Fruit fly (Drosophila melanogaster) whole organism, embryonic: ENCODE results near the gene CG43707.
A peak's percentile ranks its signal among the peaks of the same experiment; 100 is the strongest.

Source experiments
- Adf1 ChIP-seq: fragments of 200-800 bp; sonication (Bioruptor generic); IDR thresholded peaks from 2 replicates; pipeline ENCODE4 v1.3.6; 2022; ENCODE audit warnings: missing biosample characterization, missing genetic modification characterization
- BtbVII ChIP-seq: fragments of 200-800 bp; sonication (Bioruptor generic); optimal IDR thresholded peaks from 3 replicates; lab custom pipeline; 2017; ENCODE audit warnings: missing biosample characterization, mild to moderate bottlenecking, missing genetic modification characterization
- Bteb2 ChIP-seq: fragments of 200-800 bp; sonication (Bioruptor generic); optimal IDR thresholded peaks from 2 replicates; lab custom pipeline; 2016; ENCODE audit warnings: missing biosample characterization, missing genetic modification characterization
- CG11085 ChIP-seq: fragments of 200-800 bp; sonication (Bioruptor generic); IDR thresholded peaks from 2 replicates; pipeline ENCODE4 v1.3.6; 2022; ENCODE audit warnings: missing biosample characterization, missing genetic modification characterization
- CG11398 ChIP-seq: fragments of 200-800 bp; sonication (Bioruptor generic); optimal IDR thresholded peaks from 2 replicates; lab custom pipeline; 2016; ENCODE audit warnings: missing biosample characterization, missing genetic modification characterization
- CG11456 ChIP-seq: fragments of 200-800 bp; sonication (Bioruptor generic); IDR thresholded peaks from 3 replicates; pipeline ENCODE4 v1.3.6; 2022; ENCODE audit warnings: missing biosample characterization, missing genetic modification characterization
- CG11723 ChIP-seq: fragments of 200-800 bp; sonication (Bioruptor generic); optimal IDR thresholded peaks from 2 replicates; lab custom pipeline; 2017; ENCODE audit warnings: missing biosample characterization, mild to moderate bottlenecking, missing genetic modification characterization
- CG12104 ChIP-seq: fragments of 200-800 bp; sonication (Bioruptor generic); optimal IDR thresholded peaks from 3 replicates; lab custom pipeline; 2016; ENCODE audit warnings: missing biosample characterization, missing genetic modification characterization
- CG12299 ChIP-seq: fragments of 200-800 bp; sonication (Bioruptor generic); optimal IDR thresholded peaks from 2 replicates; lab custom pipeline; 2018; ENCODE audit warnings: missing biosample characterization, mild to moderate bottlenecking, missing genetic modification characterization
- CG12659 ChIP-seq: fragments of 200-800 bp; sonication (Bioruptor generic); optimal IDR thresholded peaks from 3 replicates; lab custom pipeline; 2017; ENCODE audit warnings: mild to moderate bottlenecking, missing biosample characterization, missing genetic modification reagents, missing genetic modification characterization
- CG13287 ChIP-seq: fragments of 200-800 bp; sonication (Bioruptor generic); IDR thresholded peaks from 2 replicates; pipeline ENCODE4 v1.3.6; 2022; ENCODE audit warnings: missing biosample characterization, missing genetic modification characterization; ENCODE audit not compliant: partially characterized antibody
- CG14441 ChIP-seq: fragments of 200-800 bp; sonication (Bioruptor generic); IDR thresholded peaks from 2 replicates; pipeline ENCODE4 v1.3.6; 2022; ENCODE audit warnings: missing biosample characterization, missing genetic modification characterization
- CG15514 ChIP-seq: fragments of 200-800 bp; sonication (Bioruptor generic); optimal IDR thresholded peaks from 3 replicates; lab custom pipeline; 2017; ENCODE audit warnings: missing biosample characterization, missing genetic modification characterization, mild to moderate bottlenecking, moderate library complexity, missing genetic modification reagents
- CG17802 ChIP-seq: fragments of 200-800 bp; sonication (Bioruptor generic); optimal IDR thresholded peaks from 2 replicates; lab custom pipeline; 2018; ENCODE audit warnings: missing biosample characterization, mild to moderate bottlenecking, missing genetic modification characterization, moderate library complexity
- CG3407 ChIP-seq: fragments of 200-800 bp; sonication (Bioruptor generic); optimal IDR thresholded peaks from 2 replicates; lab custom pipeline; 2018; ENCODE audit warnings: missing biosample characterization, mild to moderate bottlenecking, missing genetic modification characterization
- CG5953 ChIP-seq: fragments of 200-800 bp; sonication (Bioruptor generic); IDR thresholded peaks from 2 replicates; pipeline ENCODE4 v1.3.6; 2022; ENCODE audit warnings: missing biosample characterization, missing genetic modification characterization
- CG6254 ChIP-seq: fragments of 200-800 bp; sonication (Bioruptor generic); optimal IDR thresholded peaks from 3 replicates; lab custom pipeline; 2017; ENCODE audit warnings: mild to moderate bottlenecking, missing biosample characterization, missing genetic modification reagents, missing genetic modification characterization
- CG6654 ChIP-seq: fragments of 200-800 bp; sonication (Bioruptor generic); optimal IDR thresholded peaks from 2 replicates; lab custom pipeline; 2017; ENCODE audit warnings: missing biosample characterization, mild to moderate bottlenecking, missing genetic modification characterization
- CG9215 ChIP-seq: fragments of 200-800 bp; sonication (Bioruptor generic); IDR thresholded peaks from 2 replicates; pipeline ENCODE4 v1.3.6; 2022; ENCODE audit warnings: missing biosample characterization, missing genetic modification characterization
- CG9609 ChIP-seq: fragments of 200-800 bp; sonication (Bioruptor generic); optimal IDR thresholded peaks from 3 replicates; lab custom pipeline; 2016; ENCODE audit warnings: missing biosample characterization, missing genetic modification characterization
- CG9797 ChIP-seq: fragments of 200-800 bp; sonication (Bioruptor generic); optimal IDR thresholded peaks from 3 replicates; lab custom pipeline; 2018; ENCODE audit warnings: missing biosample characterization, mild to moderate bottlenecking, missing genetic modification characterization
- Chrac-16 ChIP-seq: fragments of 200-800 bp; sonication (Bioruptor generic); optimal IDR thresholded peaks from 3 replicates; lab custom pipeline; 2016; ENCODE audit warnings: missing biosample characterization, missing genetic modification characterization
- E2f1 ChIP-seq: fragments of 200-800 bp; sonication (Bioruptor generic); IDR thresholded peaks from 2 replicates; pipeline ENCODE4 v1.3.6; 2022; ENCODE audit warnings: missing biosample characterization, missing genetic modification characterization
- HLHmδ ChIP-seq: fragments of 200-800 bp; sonication (Bioruptor generic); optimal IDR thresholded peaks from 2 replicates; lab custom pipeline; 2018; ENCODE audit warnings: missing biosample characterization, mild to moderate bottlenecking, missing genetic modification characterization, moderate library complexity
- Lpt ChIP-seq: fragments of >200 bp; optimal IDR thresholded peaks from 2 replicates; lab custom pipeline; 2018; ENCODE audit warnings: missing biosample characterization, missing genetic modification characterization
- Max ChIP-seq: fragments of 200-800 bp; sonication (Bioruptor generic); optimal IDR thresholded peaks from 2 replicates; lab custom pipeline; 2016; ENCODE audit warnings: missing biosample characterization, mild to moderate bottlenecking, missing genetic modification characterization
- Med ChIP-seq: fragments of 200-800 bp; sonication (Bioruptor generic); peaks from one replicate; lab custom pipeline; 2016; ENCODE audit warnings: missing biosample characterization, missing genetic modification characterization, mild to moderate bottlenecking, inconsistent platforms, moderate library complexity
- Optix ChIP-seq: fragments of 200-800 bp; sonication (Bioruptor generic); IDR thresholded peaks from 3 replicates; pipeline ENCODE4 v1.3.6; 2022; ENCODE audit warnings: missing biosample characterization, missing genetic modification characterization
- Sry-β ChIP-seq: fragments of 200-800 bp; sonication (Bioruptor generic); optimal IDR thresholded peaks from 2 replicates; lab custom pipeline; 2018; ENCODE audit warnings: missing biosample characterization, mild to moderate bottlenecking, missing genetic modification characterization, moderate library complexity
- Usf ChIP-seq: fragments of 200-800 bp; sonication (Bioruptor generic); optimal IDR thresholded peaks from 2 replicates; lab custom pipeline; 2017; ENCODE audit warnings: missing genotype, missing biosample characterization, missing genetic modification characterization
- YL-1 ChIP-seq: fragments of 200-800 bp; sonication (Bioruptor generic); optimal IDR thresholded peaks from 3 replicates; lab custom pipeline; 2017; ENCODE audit warnings: missing biosample characterization, mild to moderate bottlenecking, missing genetic modification characterization
- ap ChIP-seq: fragments of 200-800 bp; sonication (Bioruptor generic); IDR thresholded peaks from 2 replicates; pipeline ENCODE4 v1.3.6; 2022; ENCODE audit warnings: missing biosample characterization, missing genetic modification characterization
- chinmo ChIP-seq: fragments of 200-800 bp; sonication (Bioruptor generic); IDR thresholded peaks from 4 replicates; pipeline ENCODE4 v1.3.6; 2022; ENCODE audit warnings: missing biosample characterization, missing genetic modification characterization; ENCODE audit not compliant: partially characterized antibody
- ci ChIP-seq: fragments of 200-800 bp; sonication (Bioruptor generic); IDR thresholded peaks from 3 replicates; pipeline ENCODE4 v1.3.6; 2022; ENCODE audit warnings: missing biosample characterization, missing genetic modification characterization
- eyg ChIP-seq: fragments of 200-800 bp; sonication (Bioruptor generic); optimal IDR thresholded peaks from 3 replicates; lab custom pipeline; 2016; ENCODE audit warnings: missing biosample characterization, missing genetic modification characterization
- fu2 ChIP-seq: fragments of 200-800 bp; sonication (Bioruptor generic); optimal IDR thresholded peaks from 2 replicates; lab custom pipeline; 2016; ENCODE audit warnings: missing biosample characterization, missing genetic modification characterization
- gro ChIP-seq: fragments of 200-800 bp; sonication (Bioruptor generic); optimal IDR thresholded peaks from 2 replicates; lab custom pipeline; 2016; ENCODE audit warnings: missing biosample characterization, missing genetic modification characterization
- kay ChIP-seq: fragments of 200-800 bp; sonication (Bioruptor generic); optimal IDR thresholded peaks from 2 replicates; lab custom pipeline; 2016; ENCODE audit warnings: missing biosample characterization, missing genetic modification characterization
- lola ChIP-seq, 3 experiments: fragments of >200 bp in 2 of 3; fragments of 200-800 bp in 1 of 3; sonication (Bioruptor generic) in 1 of 3; optimal IDR thresholded peaks; 2 replicates each; lab custom pipeline; 2017 to 2019; ENCODE audit warnings: missing biosample characterization in 3 of 3, missing genetic modification characterization in 3 of 3, mild to moderate bottlenecking in 1 of 3, moderate library complexity in 1 of 3
- nmo ChIP-seq: fragments of 200-800 bp; sonication (Bioruptor generic); optimal IDR thresholded peaks from 2 replicates; lab custom pipeline; 2018; ENCODE audit warnings: missing biosample characterization, mild to moderate bottlenecking, missing genetic modification characterization, moderate library complexity
- onecut ChIP-seq: fragments of 200-800 bp; sonication (Bioruptor generic); IDR thresholded peaks from 2 replicates; pipeline ENCODE4 v1.3.6; 2022; ENCODE audit warnings: missing biosample characterization, missing genetic modification characterization
- org-1 ChIP-seq: fragments of 200-800 bp; sonication (Bioruptor generic); optimal IDR thresholded peaks from 2 replicates; lab custom pipeline; 2017; ENCODE audit warnings: missing biosample characterization, missing genetic modification characterization
- pho ChIP-seq: fragments of 200-800 bp; sonication (Bioruptor generic); optimal IDR thresholded peaks from 2 replicates; lab custom pipeline; 2016; ENCODE audit warnings: missing biosample characterization, missing genetic modification characterization
- shn ChIP-seq: fragments of 200-800 bp; sonication (Bioruptor generic); optimal IDR thresholded peaks from 3 replicates; lab custom pipeline; 2016; ENCODE audit warnings: missing biosample characterization, missing genetic modification characterization
- tll ChIP-seq, 2 experiments: fragments of 200-800 bp in 1 of 2; fragments of >200 bp in 1 of 2; sonication (Bioruptor generic) in 1 of 2; optimal IDR thresholded peaks; 2 replicates each; lab custom pipeline; 2017 to 2019; ENCODE audit warnings: missing biosample characterization in 2 of 2, missing genetic modification characterization in 2 of 2, mild to moderate bottlenecking in 1 of 2, moderate library complexity in 1 of 2
- z ChIP-seq: fragments of 200-800 bp; sonication (Bioruptor generic); IDR thresholded peaks from 3 replicates; pipeline ENCODE4 v1.3.6; 2022; ENCODE audit warnings: missing biosample characterization, missing genetic modification characterization
- zen2 ChIP-seq: fragments of 200-800 bp; sonication (Bioruptor generic); IDR thresholded peaks from 3 replicates; pipeline ENCODE4 v1.3.6; 2022; ENCODE audit warnings: missing biosample characterization, missing genetic modification characterization; ENCODE audit not compliant: partially characterized antibody

The CG43707 gene

DNA sequence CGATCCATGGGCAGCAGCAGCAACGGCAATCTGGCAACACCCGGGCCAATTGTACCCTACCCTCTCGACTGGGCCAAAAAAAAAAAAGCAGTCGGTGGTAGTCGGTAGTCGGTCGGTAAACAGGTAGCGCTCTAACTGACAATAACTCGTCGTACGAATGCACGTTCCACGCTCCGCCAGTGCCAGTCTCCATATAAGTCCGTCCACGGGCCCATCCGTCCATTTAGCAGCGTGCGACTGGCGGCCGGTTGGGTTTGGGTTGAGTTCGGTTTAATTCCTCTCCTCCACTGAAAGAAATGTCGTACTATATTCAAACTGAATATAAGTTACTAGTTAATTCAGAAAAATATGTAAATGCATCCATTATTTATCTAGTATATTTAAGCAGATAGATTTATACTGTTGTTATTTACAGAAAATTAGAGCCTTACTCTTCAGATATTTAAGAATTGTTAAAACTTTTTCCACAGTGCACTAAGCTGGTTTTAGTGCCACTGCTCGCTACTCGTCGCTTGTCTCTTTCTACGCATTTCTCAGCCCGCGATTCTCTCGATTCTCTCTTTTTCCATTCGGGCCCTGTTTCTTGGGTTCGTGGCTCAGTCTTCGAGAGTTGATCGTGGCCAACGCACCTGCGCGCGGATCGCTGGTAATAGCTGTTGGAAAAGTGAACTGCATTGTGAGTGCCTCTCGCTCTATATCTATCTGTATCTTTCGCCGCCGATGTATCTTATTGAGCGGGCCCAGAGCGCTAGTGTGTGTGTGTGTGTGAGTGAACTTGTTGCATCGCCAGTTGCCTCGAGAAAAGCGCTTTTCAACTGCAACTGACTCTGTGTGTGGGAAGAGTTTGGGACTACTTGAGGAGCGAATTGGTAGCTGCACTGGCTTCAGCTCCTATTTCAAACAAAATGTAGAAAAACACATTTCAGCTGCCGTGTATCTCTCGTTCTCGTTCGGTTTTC is 14.3 kb downstream of the CG43707 start, which contains the start of gene bowl (continued):
- TF ChIP-seq CG5953 (GFP tag; lab: Robert Waterston, UW): peak; percentile 89
- peak in 1 of 2 experiments; percentile 38 for TF ChIP-seq tll (GFP tag; optimal IDR thresholded peaks at IDR 0.05; lab: Kevin White, UChicago)
- TF ChIP-seq shn (GFP tag; lab: Kevin White, UChicago): peak; percentile 79
- peak; percentile 96 for TF ChIP-seq pho (GFP tag; lab: Kevin White, UChicago)
- peak; percentile 84 for TF ChIP-seq BtbVII (GFP tag; lab: Kevin White, UChicago)
- TF ChIP-seq CG13287 (GFP tag; lab: Robert Waterston, UW): no peak
- TF ChIP-seq CG11456 (GFP tag; lab: Robert Waterston, UW): peak; percentile 88
- TF ChIP-seq Bteb2 (GFP tag; lab: Kevin White, UChicago): peak; percentile 91
- peak; percentile 95 for TF ChIP-seq CG12299
- peak; percentile 94 for TF ChIP-seq Med
- TF ChIP-seq Optix (GFP tag; lab: Robert Waterston, UW): peak; percentile 83
- peak; percentile 88 for TF ChIP-seq CG9609 (GFP tag; lab: Kevin White, UChicago)
- TF ChIP-seq Usf (GFP tag; lab: Kevin White, UChicago): peak; percentile 92
- peak; percentile 10 for TF ChIP-seq CG9797 (GFP tag; lab: Kevin White, UChicago)
- peak; percentile 92 for TF ChIP-seq Max (GFP tag; lab: Kevin White, UChicago)
- TF ChIP-seq nmo (GFP tag; lab: Kevin White, UChicago): peak; percentile 91
- TF ChIP-seq YL-1: peak; percentile 70
- peak; percentile 57 for TF ChIP-seq CG17802
- peak; percentile 97 for TF ChIP-seq CG12659 (GFP tag; lab: Kevin White, UChicago)
- peak; percentile 96 for TF ChIP-seq kay (GFP tag; lab: Kevin White, UChicago)
- TF ChIP-seq CG6254 (GFP tag; lab: Kevin White, UChicago): peak; percentile 87
- TF ChIP-seq Lpt (GFP tag; lab: Kevin White, UChicago): no peak
- TF ChIP-seq HLHmδ (GFP tag; lab: Kevin White, UChicago): peak; percentile 71
- peak; percentile 89 for TF ChIP-seq CG11085 (GFP tag; lab: Robert Waterston, UW)
- peak; percentile 91 for TF ChIP-seq CG9215
- peak; percentile 92 for TF ChIP-seq CG12104 (GFP tag; lab: Kevin White, UChicago)
- peak; percentile 68; the same call in 2 of the 3 replicates for TF ChIP-seq z (GFP tag; lab: Robert Waterston, UW)
- TF ChIP-seq fu2 (GFP tag; lab: Kevin White, UChicago): peak; percentile 87
- peak; percentile 96 for TF ChIP-seq org-1 (GFP tag; lab: Kevin White, UChicago)
- peak; percentile 94 for TF ChIP-seq CG14441 (GFP tag; lab: Robert Waterston, UW)
- peak; percentile 79 for TF ChIP-seq Adf1 (GFP tag; lab: Robert Waterston, UW)
- TF ChIP-seq E2f1 (GFP tag; lab: Robert Waterston, UW): peak; percentile 97
- TF ChIP-seq Sry-β (GFP tag; lab: Kevin White, UChicago): peak; percentile 25
- 0 out of 3 replicates have a peak, but pooled peaks have one; percentile 47 for TF ChIP-seq zen2 (GFP tag; lab: Robert Waterston, UW)
- peak; percentile 95 for TF ChIP-seq ci (GFP tag; lab: Robert Waterston, UW)
- peak; percentile 75 for TF ChIP-seq CG15514 (GFP tag; lab: Kevin White, UChicago)
- peak; percentile 75 for TF ChIP-seq eyg (GFP tag; lab: Kevin White, UChicago)
- peak; percentile 96 for TF ChIP-seq ap (GFP tag; lab: Robert Waterston, UW)
- TF ChIP-seq onecut (GFP tag; lab: Robert Waterston, UW): peak; percentile 91
- peak; percentile 93 for TF ChIP-seq CG3407 (GFP tag; lab: Kevin White, UChicago)
- TF ChIP-seq CG6654: peak; percentile 79
- peak; percentile 89 for TF ChIP-seq CG11723 (GFP tag; lab: Kevin White, UChicago)
- TF ChIP-seq lola (GFP tag; optimal IDR thresholded peaks at IDR 0.05; lab: Kevin White, UChicago): peak in 1 of 3 experiments; percentile 99
- peak; percentile 90 for TF ChIP-seq chinmo (GFP tag; lab: Robert Waterston, UW)
- TF ChIP-seq Chrac-16 (GFP tag; lab: Kevin White, UChicago): peak; percentile 98
- peak; percentile 86 for TF ChIP-seq gro (GFP tag; lab: Kevin White, UChicago)
- peak; percentile 89 for TF ChIP-seq CG11398
